Worm (Caenorhabditis elegans) whole organism, L3 larva: ENCODE results near the gene cosa-1.

Experiments used
- R02D3.7 ChIP-seq: fragments of 150-350 bp; optimal IDR thresholded peaks from 2 replicates; lab custom pipeline; 2014; ENCODE audit warnings: missing biosample characterization, missing genetic modification characterization
- ceh-28 ChIP-seq: fragments of 150-350 bp; optimal IDR thresholded peaks from 2 replicates; lab custom pipeline; 2014; ENCODE audit warnings: missing biosample characterization, missing genetic modification reagents, missing genetic modification characterization
- ceh-82 ChIP-seq: fragments of 150-350 bp; optimal IDR thresholded peaks from 2 replicates; lab custom pipeline; 2014; ENCODE audit warnings: missing biosample characterization, missing genetic modification characterization
- ceh-9 ChIP-seq: sonication (generic microtip); optimal IDR thresholded peaks from 2 replicates; lab custom pipeline; 2018; ENCODE audit warnings: missing biosample characterization, missing genetic modification characterization
- daf-12 ChIP-seq: fragments of 150-350 bp; optimal IDR thresholded peaks from 2 replicates; lab custom pipeline; 2014; ENCODE audit warnings: missing biosample characterization, missing genetic modification reagents, missing genetic modification characterization
- egl-27 ChIP-seq: sonication (generic microtip); optimal IDR thresholded peaks from 4 replicates; lab custom pipeline; 2017; ENCODE audit warnings: missing biosample characterization, missing genetic modification reagents, missing genetic modification characterization
- egl-5 ChIP-seq: fragments of 150-350 bp; optimal IDR thresholded peaks from 2 replicates; lab custom pipeline; 2017; ENCODE audit warnings: missing biosample characterization, missing genetic modification reagents, missing genetic modification characterization, inconsistent platforms
- elt-1 ChIP-seq: fragments of 150-350 bp; optimal IDR thresholded peaks from 2 replicates; lab custom pipeline; 2014; ENCODE audit warnings: missing biosample characterization, missing genetic modification characterization
- elt-2 ChIP-seq: sonication (generic microtip); optimal IDR thresholded peaks from 2 replicates; lab custom pipeline; 2016; ENCODE audit warnings: missing genetic modification reagents, mild to moderate bottlenecking, missing genetic modification characterization, missing compliant biosample characterization
- elt-3 ChIP-seq, 3 experiments: fragments of 150-350 bp in 1 of 3; sonication (generic microtip) in 2 of 3; optimal IDR thresholded peaks; 2 replicates in 2 of 3; 4 replicates in 1 of 3; lab custom pipeline; 2014 to 2017; ENCODE audit warnings: missing biosample characterization in 3 of 3, missing genetic modification characterization in 3 of 3
- fkh-10 ChIP-seq: sonication (generic microtip); optimal IDR thresholded peaks from 2 replicates; lab custom pipeline; 2017; ENCODE audit warnings: missing biosample characterization, missing genetic modification reagents, missing genetic modification characterization
- fkh-2 ChIP-seq: fragments of 150-350 bp; optimal IDR thresholded peaks from 2 replicates; lab custom pipeline; 2014; ENCODE audit warnings: missing biosample characterization, missing genetic modification reagents, missing genetic modification characterization
- fos-1 ChIP-seq: fragments of 150-350 bp; optimal IDR thresholded peaks from 2 replicates; lab custom pipeline; 2014; ENCODE audit warnings: missing biosample characterization, missing genetic modification characterization
- hmg-11 ChIP-seq: sonication (generic microtip); optimal IDR thresholded peaks from 2 replicates; lab custom pipeline; 2016; ENCODE audit warnings: missing genetic modification characterization, missing compliant biosample characterization
- jun-1 ChIP-seq: fragments of 150-350 bp; optimal IDR thresholded peaks from 2 replicates; lab custom pipeline; 2014; ENCODE audit warnings: missing biosample characterization, missing genetic modification reagents, missing genetic modification characterization
- lin-15B ChIP-seq: fragments of 150-350 bp; optimal IDR thresholded peaks from 2 replicates; lab custom pipeline; 2014; ENCODE audit warnings: missing biosample characterization, missing genetic modification characterization
- lin-39 ChIP-seq: fragments of 150-350 bp; optimal IDR thresholded peaks from 2 replicates; lab custom pipeline; 2018; ENCODE audit warnings: missing biosample characterization, missing genetic modification reagents, missing genetic modification characterization
- lsy-12 ChIP-seq: sonication (generic microtip); optimal IDR thresholded peaks from 2 replicates; lab custom pipeline; 2016; ENCODE audit warnings: mild to moderate bottlenecking, missing genetic modification characterization, missing compliant biosample characterization
- mdl-1 ChIP-seq: fragments of 150-350 bp; optimal IDR thresholded peaks from 2 replicates; lab custom pipeline; 2014; ENCODE audit warnings: missing biosample characterization, missing genetic modification characterization
- mml-1 ChIP-seq: fragments of 150-350 bp; sonication (generic microtip); optimal IDR thresholded peaks from 3 replicates; lab custom pipeline; 2014; ENCODE audit warnings: missing biosample characterization, missing genetic modification characterization
- nfya-1 ChIP-seq: sonication (generic microtip); optimal IDR thresholded peaks from 2 replicates; lab custom pipeline; 2017; ENCODE audit warnings: missing genetic modification characterization, mild to moderate bottlenecking, missing compliant biosample characterization, antibody characterized with exemption, moderate library complexity; ENCODE audit not compliant: insufficient read depth
- nhr-11 ChIP-seq: fragments of 150-350 bp; optimal IDR thresholded peaks from 2 replicates; lab custom pipeline; 2014; ENCODE audit warnings: missing biosample characterization, missing genetic modification characterization
- nhr-23 ChIP-seq: fragments of 150-350 bp; optimal IDR thresholded peaks from 2 replicates; lab custom pipeline; 2014; ENCODE audit warnings: missing biosample characterization, missing genetic modification reagents, missing genetic modification characterization
- nhr-25 ChIP-seq: sonication (generic microtip); optimal IDR thresholded peaks from 2 replicates; lab custom pipeline; 2017; ENCODE audit warnings: missing biosample characterization, missing genetic modification characterization
- nhr-43 ChIP-seq: sonication (generic microtip); optimal IDR thresholded peaks from 2 replicates; lab custom pipeline; 2016; ENCODE audit warnings: mild to moderate bottlenecking, missing genetic modification characterization, missing compliant biosample characterization; ENCODE audit not compliant: poor library complexity, severe bottlenecking
- nhr-67 ChIP-seq: fragments of 150-350 bp; optimal IDR thresholded peaks from 2 replicates; lab custom pipeline; 2014; ENCODE audit warnings: missing biosample characterization, missing genetic modification characterization
- nhr-76 ChIP-seq: fragments of 150-350 bp; sonication (generic microtip); optimal IDR thresholded peaks from 5 replicates; lab custom pipeline; 2014; ENCODE audit warnings: missing biosample characterization, missing genetic modification characterization
- nhr-77 ChIP-seq: fragments of 150-350 bp; optimal IDR thresholded peaks from 2 replicates; lab custom pipeline; 2014; ENCODE audit warnings: missing biosample characterization, missing genetic modification characterization
- pha-4 ChIP-seq: fragments of 150-350 bp; optimal IDR thresholded peaks from 2 replicates; lab custom pipeline; 2014; ENCODE audit warnings: missing biosample characterization, missing genetic modification reagents, missing genetic modification characterization
- pqm-1 ChIP-seq: fragments of 150-350 bp; optimal IDR thresholded peaks from 2 replicates; lab custom pipeline; 2017; ENCODE audit warnings: missing biosample characterization, missing genetic modification characterization, inconsistent platforms
- skn-1 ChIP-seq: fragments of 150-350 bp; optimal IDR thresholded peaks from 2 replicates; lab custom pipeline; 2014; ENCODE audit warnings: missing biosample characterization, missing genetic modification characterization
- snpc-4 ChIP-seq: fragments of 150-350 bp; optimal IDR thresholded peaks from 2 replicates; lab custom pipeline; 2014; ENCODE audit warnings: missing biosample characterization, missing genetic modification characterization
- tbx-2 ChIP-seq: sonication (generic microtip); optimal IDR thresholded peaks from 2 replicates; lab custom pipeline; 2016; ENCODE audit warnings: mild to moderate bottlenecking, missing genetic modification characterization, missing compliant biosample characterization
- unc-39 ChIP-seq: sonication (generic microtip); optimal IDR thresholded peaks from 4 replicates; lab custom pipeline; 2017; ENCODE audit warnings: missing biosample characterization, missing genetic modification characterization
- zag-1 ChIP-seq: fragments of 150-350 bp; optimal IDR thresholded peaks from 2 replicates; lab custom pipeline; 2014; ENCODE audit warnings: missing biosample characterization, missing genetic modification characterization
- ztf-4 ChIP-seq: fragments of 150-350 bp; optimal IDR thresholded peaks from 2 replicates; lab custom pipeline; 2014; ENCODE audit warnings: missing biosample characterization, missing genetic modification characterization

cosa-1 gene

DNA sequence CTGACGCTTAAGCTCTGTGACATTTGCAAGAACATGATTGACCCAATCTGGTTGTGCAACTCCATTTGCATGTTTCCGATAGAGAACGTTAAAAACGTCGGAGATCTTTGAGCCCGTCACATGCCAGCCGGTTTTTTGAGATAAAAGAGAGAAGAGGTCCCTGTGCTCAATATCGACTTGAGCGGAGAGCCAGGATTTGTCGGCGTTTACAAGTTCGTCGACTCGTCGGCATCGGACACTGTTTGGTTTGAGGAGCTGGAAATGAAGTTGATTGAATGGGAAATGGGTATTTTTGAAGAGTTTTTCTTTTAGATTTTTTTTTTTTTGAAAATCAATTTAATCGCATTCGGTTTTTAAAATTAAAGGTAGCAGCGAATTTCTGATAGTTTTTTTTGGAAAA lies 32.2 kb downstream of the cosa-1 start:
- no peak for TF ChIP-seq fos-1 (tag; lab: Kevin White, UChicago)

DNA sequence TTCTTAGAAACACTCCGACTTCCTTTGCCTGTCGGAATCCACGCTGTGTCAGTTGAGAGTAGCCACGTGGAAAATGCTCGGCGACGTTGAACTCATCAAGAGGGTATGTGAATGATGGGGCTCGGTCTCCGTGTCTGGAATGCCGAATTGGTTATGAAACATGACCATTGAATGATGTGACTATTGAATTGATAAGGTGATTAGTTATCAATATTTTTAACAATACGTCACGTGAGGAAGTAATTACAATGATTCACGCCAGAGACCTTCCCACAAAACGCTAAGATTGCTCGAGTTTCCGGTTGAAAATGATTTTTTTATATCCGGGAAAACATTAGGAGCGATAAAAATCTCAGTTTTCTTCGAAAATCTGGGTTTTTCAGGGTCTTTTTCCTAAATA lies 33.4 kb downstream of the cosa-1 start:
- TF ChIP-seq elt-1 (tag; lab: Kevin White, UChicago) (no peak), skn-1 (tag; lab: Kevin White, UChicago) (no peak), elt-2 (peak; percentile 65), pqm-1 (tag; lab: Kevin White, UChicago) (peak; percentile 53)

DNA sequence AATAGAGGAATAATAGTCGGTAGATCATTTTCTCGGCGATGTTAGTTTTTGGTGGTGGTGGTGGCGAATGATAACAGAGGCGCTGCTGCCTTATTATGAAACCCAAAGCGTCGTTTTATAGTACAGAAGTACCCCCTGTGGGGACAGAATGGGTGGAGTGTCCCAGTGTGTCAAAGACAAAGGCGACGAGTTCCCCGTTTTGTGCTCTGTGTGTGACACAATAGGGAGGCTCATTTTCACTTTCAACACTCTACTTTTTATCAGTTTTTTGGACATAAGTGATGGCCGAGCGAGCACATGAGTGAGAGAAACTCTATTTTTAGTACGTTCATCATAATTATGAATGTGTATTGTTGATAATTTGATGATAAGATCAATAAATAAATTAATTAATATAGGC lies 34.8 kb downstream of the cosa-1 start, which contains the start of gene pho-9:
Gene pho-9, minus strand, starts transcription at position 91 of the 400 bp plus-strand sequence.
- TF ChIP-seq elt-2 = peak; percentile 97
- TF ChIP-seq pha-4 (tag; lab: Kevin White, UChicago) = peak; percentile 31
- peak; percentile 91 for TF ChIP-seq pqm-1 (tag; lab: Kevin White, UChicago)
- no peak for TF ChIP-seq nhr-77 (tag; lab: Kevin White, UChicago)
- peak; percentile 64 for TF ChIP-seq jun-1 (tag; lab: Kevin White, UChicago)

DNA sequence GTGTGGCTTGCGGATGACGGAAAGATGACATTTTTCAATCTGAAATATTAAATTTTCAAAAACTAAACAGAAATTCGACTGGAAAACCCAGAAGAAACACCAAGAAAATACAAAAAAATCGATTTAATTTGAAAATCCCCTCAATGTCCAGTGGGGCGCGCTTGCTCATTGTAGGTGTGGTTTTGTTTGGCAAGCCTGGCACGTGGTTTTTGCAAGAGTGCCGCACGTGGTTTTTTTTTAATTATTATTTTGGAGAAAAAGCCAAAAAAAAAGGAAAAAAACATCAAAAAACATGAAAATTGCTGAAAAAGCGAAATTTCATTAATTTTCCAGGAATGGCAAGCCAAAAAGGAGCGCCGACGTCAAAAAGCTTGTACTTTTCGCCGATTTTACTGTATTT lies 42.7 kb downstream of the cosa-1 start, which contains the start of gene swsn-3:
Gene swsn-3, minus strand, starts transcription at position 45 of the 400 bp plus-strand sequence.
- TF ChIP-seq nhr-11 (tag; lab: Kevin White, UChicago) = no peak
- peak; percentile 75 for TF ChIP-seq nhr-25 (tag; lab: Kevin White, UChicago)
- TF ChIP-seq fkh-2 (tag; lab: Kevin White, UChicago) = no peak
- peak; percentile 68 for TF ChIP-seq lin-39
- TF ChIP-seq ceh-82 = peak; percentile 79
- no peak for TF ChIP-seq ceh-9 (tag; lab: Kevin White, UChicago)
- TF ChIP-seq egl-27 (tag; lab: Kevin White, UChicago) = peak; percentile 11
- peak; percentile 91 for TF ChIP-seq nhr-23
- TF ChIP-seq pqm-1 (tag; lab: Kevin White, UChicago) = peak; percentile 8
- peak; percentile 82 for TF ChIP-seq nhr-43 (tag; lab: Kevin White, UChicago)
- peak; percentile 88 for TF ChIP-seq ceh-28 (tag; lab: Kevin White, UChicago)
- peak; percentile 67 for TF ChIP-seq jun-1 (tag; lab: Kevin White, UChicago)
- TF ChIP-seq mdl-1 (tag; lab: Kevin White, UChicago) = peak; percentile 41
- peak; percentile 4 for TF ChIP-seq zag-1 (tag; lab: Kevin White, UChicago)
- TF ChIP-seq ztf-4 = no peak
- peak; percentile 1 for TF ChIP-seq elt-1 (tag; lab: Kevin White, UChicago)
- TF ChIP-seq fos-1 (tag; lab: Kevin White, UChicago) = no peak
- TF ChIP-seq egl-5 (tag; lab: Kevin White, UChicago) = peak; percentile 81
- TF ChIP-seq unc-39 (tag; lab: Kevin White, UChicago) = no peak
- peak; percentile 64 for TF ChIP-seq skn-1 (tag; lab: Kevin White, UChicago)
- TF ChIP-seq elt-2 = peak; percentile 56
- peak; percentile 79 for TF ChIP-seq R02D3.7 (tag; lab: Kevin White, UChicago)
- peak; percentile 94 for TF ChIP-seq hmg-11 (tag; lab: Kevin White, UChicago)
- no peak for TF ChIP-seq elt-3 (tag; optimal IDR thresholded peaks at IDR 0.05; lab: Kevin White, UChicago)
- peak; percentile 96 for TF ChIP-seq lin-15B (tag; lab: Kevin White, UChicago)
- peak; percentile 60 for TF ChIP-seq tbx-2 (tag; lab: Kevin White, UChicago)
- TF ChIP-seq pha-4 (tag; lab: Kevin White, UChicago) = peak; percentile 94
- TF ChIP-seq snpc-4 (tag; lab: Kevin White, UChicago) = peak; percentile 79
- TF ChIP-seq lsy-12 (tag; lab: Kevin White, UChicago) = peak; percentile 74
- TF ChIP-seq nhr-67 (tag; lab: Kevin White, UChicago) = peak; percentile 69
- TF ChIP-seq fkh-10 (GFP tag; lab: Kevin White, UChicago) = peak; percentile 43
- no peak for TF ChIP-seq nhr-77 (tag; lab: Kevin White, UChicago)
- TF ChIP-seq mml-1 (tag; lab: Kevin White, UChicago) = no peak
- no peak for TF ChIP-seq daf-12 (tag; lab: Kevin White, UChicago)
- TF ChIP-seq nhr-76 = peak; percentile 5
- TF ChIP-seq nfya-1 (tag; lab: Kevin White, UChicago) = peak; percentile 91
